Worm (Caenorhabditis elegans) whole organism, L3 larva: Measurements from ENCODE around the gene F59B2.12.

Source experiments
- aly-2 ChIP-seq: fragments of 150-350 bp; optimal IDR thresholded peaks from 2 replicates; lab custom pipeline; 2014; ENCODE audit warnings: missing biosample characterization, missing genetic modification characterization
- daf-12 ChIP-seq: fragments of 150-350 bp; optimal IDR thresholded peaks from 2 replicates; lab custom pipeline; 2014; ENCODE audit warnings: missing biosample characterization, missing genetic modification reagents, missing genetic modification characterization
- elt-3 ChIP-seq, 3 experiments: fragments of 150-350 bp in 1 of 3; sonication (generic microtip) in 2 of 3; optimal IDR thresholded peaks; 2 replicates in 2 of 3; 4 replicates in 1 of 3; lab custom pipeline; 2014 to 2017; ENCODE audit warnings: missing biosample characterization in 3 of 3, missing genetic modification characterization in 3 of 3
- fkh-10 ChIP-seq: sonication (generic microtip); optimal IDR thresholded peaks from 2 replicates; lab custom pipeline; 2017; ENCODE audit warnings: missing biosample characterization, missing genetic modification reagents, missing genetic modification characterization
- lin-15B ChIP-seq: fragments of 150-350 bp; optimal IDR thresholded peaks from 2 replicates; lab custom pipeline; 2014; ENCODE audit warnings: missing biosample characterization, missing genetic modification characterization
- nhr-11 ChIP-seq: fragments of 150-350 bp; optimal IDR thresholded peaks from 2 replicates; lab custom pipeline; 2014; ENCODE audit warnings: missing biosample characterization, missing genetic modification characterization
- nhr-67 ChIP-seq: fragments of 150-350 bp; optimal IDR thresholded peaks from 2 replicates; lab custom pipeline; 2014; ENCODE audit warnings: missing biosample characterization, missing genetic modification characterization
- pha-4 ChIP-seq: fragments of 150-350 bp; optimal IDR thresholded peaks from 2 replicates; lab custom pipeline; 2014; ENCODE audit warnings: missing biosample characterization, missing genetic modification reagents, missing genetic modification characterization
- snpc-4 ChIP-seq: fragments of 150-350 bp; optimal IDR thresholded peaks from 2 replicates; lab custom pipeline; 2014; ENCODE audit warnings: missing biosample characterization, missing genetic modification characterization
- unc-39 ChIP-seq: sonication (generic microtip); optimal IDR thresholded peaks from 4 replicates; lab custom pipeline; 2017; ENCODE audit warnings: missing biosample characterization, missing genetic modification characterization
- ztf-11 ChIP-seq: fragments of 150-350 bp; optimal IDR thresholded peaks from 2 replicates; lab custom pipeline; 2014; ENCODE audit warnings: missing biosample characterization, missing genetic modification characterization

DNA sequence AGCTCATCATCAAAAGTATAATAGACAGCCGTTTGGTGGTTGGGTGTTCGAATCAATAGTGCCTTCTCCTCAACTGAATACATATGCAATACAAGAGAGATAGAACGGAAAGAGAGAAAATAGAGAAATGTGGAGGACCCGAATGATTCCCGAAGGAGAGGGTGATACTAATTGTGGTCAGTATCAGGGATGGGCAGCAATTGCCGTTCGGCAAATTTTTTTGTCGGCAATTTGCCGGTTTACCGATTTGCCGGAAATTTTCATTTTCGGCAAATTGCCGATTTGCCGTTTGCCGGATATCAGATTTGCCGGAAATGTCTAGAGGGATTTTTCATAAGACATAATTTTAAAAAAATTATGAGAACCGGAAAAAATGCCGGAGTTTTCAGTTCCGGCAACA lies 5.1 kb upstream of the F59B2.12 start, which contains the start of gene F59B2.9:
- no peak for TF ChIP-seq ztf-11 (tag; lab: Kevin White, UChicago)
- TF ChIP-seq snpc-4 (tag; lab: Kevin White, UChicago): no peak
- no peak for TF ChIP-seq pha-4 (tag; lab: Kevin White, UChicago)
- no peak for TF ChIP-seq nhr-11 (tag; lab: Kevin White, UChicago)
- no peak for TF ChIP-seq elt-3 (tag; optimal IDR thresholded peaks at IDR 0.05; lab: Kevin White, UChicago)
- TF ChIP-seq aly-2: no peak
- TF ChIP-seq nhr-67 (tag; lab: Kevin White, UChicago): no peak
- TF ChIP-seq lin-15B: no peak
- TF ChIP-seq daf-12: no peak
- no peak for TF ChIP-seq fkh-10 (GFP tag; lab: Kevin White, UChicago)
- TF ChIP-seq unc-39 (tag; lab: Kevin White, UChicago): no peak
